Fruit fly (Drosophila melanogaster): ENCODE data around the gene cact.

Gene cact

DNA sequence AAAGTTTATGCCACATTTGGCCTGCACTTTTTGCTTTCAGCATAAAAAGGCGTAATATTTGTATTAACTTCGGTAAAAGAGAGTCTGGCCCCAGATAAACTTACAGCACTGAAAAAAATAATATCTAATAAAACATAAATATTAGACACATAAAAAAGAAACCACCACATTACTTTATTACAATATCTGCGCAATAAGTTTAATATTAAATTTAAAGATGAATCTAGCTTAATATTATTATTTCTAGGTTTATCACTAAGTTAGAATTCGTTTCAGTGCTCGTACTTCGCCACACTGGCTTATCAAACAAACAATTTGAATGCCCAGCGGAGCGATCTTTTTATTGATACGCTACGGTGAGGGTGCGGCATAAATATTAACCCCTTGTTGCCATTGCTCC lies 31.9 kb upstream of the cact start (continued):
- no peak for TF ChIP-seq kay (GFP tag; optimal IDR thresholded peaks at IDR 0.05)
- no peak for TF ChIP-seq CG14860 (GFP tag; IDR thresholded peaks at IDR 0.05; ENCODE audit: partially characterized antibody)
- no peak for TF ChIP-seq CG3726 (GFP tag; IDR thresholded peaks at IDR 0.05)
- TF ChIP-seq Sox102F (GFP tag; optimal IDR thresholded peaks at IDR 0.05) = peak; percentile 64
- no peak for TF ChIP-seq chif (GFP tag; optimal IDR thresholded peaks at IDR 0.05)
- no peak for TF ChIP-seq so (GFP tag; IDR thresholded peaks at IDR 0.05)
- no peak for TF ChIP-seq kni (GFP tag; optimal IDR thresholded peaks at IDR 0.05)
- no peak for TF ChIP-seq Trl (optimal IDR thresholded peaks at IDR 0.05)
- TF ChIP-seq Trl (GFP tag; optimal IDR thresholded peaks at IDR 0.05) = no peak
- no peak for TF ChIP-seq CG9797 (GFP tag; optimal IDR thresholded peaks at IDR 0.05)
- no peak for TF ChIP-seq danr (GFP tag; IDR thresholded peaks at IDR 0.05)
- TF ChIP-seq CG18476 (GFP tag; optimal IDR thresholded peaks at IDR 0.05) = no peak
- TF ChIP-seq Spps (tag; optimal IDR thresholded peaks at IDR 0.05) = no peak
- TF ChIP-seq HmgD (GFP tag; optimal IDR thresholded peaks at IDR 0.05) = no peak
- TF ChIP-seq vnd (GFP tag; IDR thresholded peaks at IDR 0.05; ENCODE audit: partially characterized antibody) = no peak
- TF ChIP-seq CG11560 (tag; IDR thresholded peaks at IDR 0.05) = no peak
- TF ChIP-seq esg (GFP tag; conservative IDR thresholded peaks at IDR 0.05) = peak; percentile 31
- TF ChIP-seq p53 (GFP tag; optimal IDR thresholded peaks at IDR 0.05) = no peak
- TF ChIP-seq Side (GFP tag; optimal IDR thresholded peaks at IDR 0.05) = no peak
- no peak for TF ChIP-seq fru (optimal IDR thresholded peaks at IDR 0.05)
- no peak for TF ChIP-seq C15 (GFP tag; IDR thresholded peaks at IDR 0.05)
- no peak for TF ChIP-seq ERR (GFP tag; optimal IDR thresholded peaks at IDR 0.05)
- 0 out of 2 replicates have a peak, but pooled peaks have one; percentile 22 for TF ChIP-seq CG17328 (GFP tag; IDR thresholded peaks at IDR 0.05)
- TF ChIP-seq Doc3 (GFP tag; IDR thresholded peaks at IDR 0.05; ENCODE audit: partially characterized antibody) = no peak
- TF ChIP-seq CG12659 (GFP tag; optimal IDR thresholded peaks at IDR 0.05) = no peak
- TF ChIP-seq phol (tag; optimal IDR thresholded peaks at IDR 0.05) = peak; percentile 38
- TF ChIP-seq Hmr (GFP tag; optimal IDR thresholded peaks at IDR 0.05) = no peak
- TF ChIP-seq ase (GFP tag; IDR thresholded peaks at IDR 0.05) = 0 out of 3 replicates have a peak, but pooled peaks have one; percentile 7
- no peak for TF ChIP-seq CG10565 (GFP tag; optimal IDR thresholded peaks at IDR 0.05)
- no peak for TF ChIP-seq Sry-δ (GFP tag; optimal IDR thresholded peaks at IDR 0.05)
- 0 out of 2 replicates have a peak, but pooled peaks have one; percentile 46 for TF ChIP-seq Ptx1 (GFP tag; IDR thresholded peaks at IDR 0.05)
- TF ChIP-seq dati (GFP tag; IDR thresholded peaks at IDR 0.05) = no peak
- TF ChIP-seq chm (GFP tag; IDR thresholded peaks at IDR 0.05) = no peak
- TF ChIP-seq CG12942 (GFP tag; optimal IDR thresholded peaks at IDR 0.05) = no peak
- no peak for TF ChIP-seq psq (GFP tag; optimal IDR thresholded peaks at IDR 0.05)
- TF ChIP-seq CG2875 (GFP tag; optimal IDR thresholded peaks at IDR 0.05) = no peak
- TF ChIP-seq Max (GFP tag; optimal IDR thresholded peaks at IDR 0.05) = no peak
- TF ChIP-seq Camta (GFP tag; optimal IDR thresholded peaks at IDR 0.05) = no peak
- peak; percentile 56 for TF ChIP-seq CG18262 (tag; optimal IDR thresholded peaks at IDR 0.05)
- TF ChIP-seq MTF-1 (GFP tag; optimal IDR thresholded peaks at IDR 0.05; ENCODE audit: borderline replicate concordance) = no peak
- TF ChIP-seq Usf (GFP tag; optimal IDR thresholded peaks at IDR 0.05) = no peak
- no peak for TF ChIP-seq NFAT (GFP tag; IDR thresholded peaks at IDR 0.05)
- TF ChIP-seq Awh (GFP tag; IDR thresholded peaks at IDR 0.05) = no peak; the same call in 1 of the 2 replicates
- TF ChIP-seq hbn (GFP tag; IDR thresholded peaks at IDR 0.05; ENCODE audit: partially characterized antibody) = no peak
- TF ChIP-seq lmd (GFP tag; IDR thresholded peaks at IDR 0.05) = no peak
- peak; percentile 43 for TF ChIP-seq CG17829 (tag; optimal IDR thresholded peaks at IDR 0.05)
- no peak for TF ChIP-seq Lim3 (GFP tag; IDR thresholded peaks at IDR 0.05)
- no peak for TF ChIP-seq Sry-β (GFP tag; optimal IDR thresholded peaks at IDR 0.05)
- TF ChIP-seq CG9437 (GFP tag; optimal IDR thresholded peaks at IDR 0.05) = no peak
- no peak for TF ChIP-seq zf30C (GFP tag; optimal IDR thresholded peaks at IDR 0.05)
- TF ChIP-seq NC2α (GFP tag; optimal IDR thresholded peaks at IDR 0.05) = no peak
- TF ChIP-seq crp (GFP tag; optimal IDR thresholded peaks at IDR 0.05) = no peak

Measured in whole organism, embryonic.